Worm (Caenorhabditis elegans) whole organism, L1 larva: ENCODE results near the gene F14F9.4.

Source experiments
- F16B12.6 ChIP-seq: fragments of 150-350 bp; optimal IDR thresholded peaks from 2 replicates; lab custom pipeline; 2014; ENCODE audit warnings: missing biosample characterization, missing genetic modification characterization
- ama-1 ChIP-seq: fragments of 150-350 bp; optimal IDR thresholded peaks from 2 replicates; lab custom pipeline; 2014
- lsy-2 ChIP-seq, 2 experiments: fragments of 150-350 bp; optimal IDR thresholded peaks; 2 replicates each; lab custom pipeline; 2014; ENCODE audit warnings: missing biosample characterization in 2 of 2, missing genetic modification characterization in 2 of 2
- nhr-90 ChIP-seq: sonication (generic microtip); optimal IDR thresholded peaks from 2 replicates; lab custom pipeline; 2016; ENCODE audit warnings: mild to moderate bottlenecking, missing genetic modification characterization, missing compliant biosample characterization; ENCODE audit not compliant: poor library complexity
- pag-3 ChIP-seq: sonication (generic microtip); optimal IDR thresholded peaks from 2 replicates; lab custom pipeline; 2017; ENCODE audit warnings: missing genetic modification characterization, mild to moderate bottlenecking, missing compliant biosample characterization, antibody characterized with exemption, borderline replicate concordance; ENCODE audit not compliant: insufficient read depth
- unc-86 ChIP-seq: sonication (generic microtip); optimal IDR thresholded peaks from 2 replicates; lab custom pipeline; 2016; ENCODE audit warnings: missing genetic modification characterization, missing compliant biosample characterization

- TF ChIP-seq unc-86 (tag; lab: Kevin White, UChicago) (no peak), ama-1 (lab: Kevin White, UChicago) (no peak), nhr-90 (tag; lab: Kevin White, UChicago) (no peak), F16B12.6 (tag; lab: Kevin White, UChicago) (no peak), pag-3 (no peak), lsy-2 (tag; optimal IDR thresholded peaks at IDR 0.05; lab: Kevin White, UChicago) (no peak)
Measured at ce11 chrV:5150880-5151279, 18.3 kb downstream of the F14F9.4 start, which contains the start of gene srh-130.
